Worm (Caenorhabditis elegans) whole organism, L3 larva: ENCODE results near the gene srw-107.

Experiments
- ZK546.5 ChIP-seq: sonication (generic microtip); optimal IDR thresholded peaks from 2 replicates; lab custom pipeline; 2017; ENCODE audit warnings: missing biosample characterization, missing genetic modification characterization
- aly-2 ChIP-seq: fragments of 150-350 bp; optimal IDR thresholded peaks from 2 replicates; lab custom pipeline; 2014; ENCODE audit warnings: missing biosample characterization, missing genetic modification characterization
- ceh-9 ChIP-seq: sonication (generic microtip); optimal IDR thresholded peaks from 2 replicates; lab custom pipeline; 2018; ENCODE audit warnings: missing biosample characterization, missing genetic modification characterization
- egl-27 ChIP-seq: sonication (generic microtip); optimal IDR thresholded peaks from 4 replicates; lab custom pipeline; 2017; ENCODE audit warnings: missing biosample characterization, missing genetic modification reagents, missing genetic modification characterization
- elt-2 ChIP-seq: sonication (generic microtip); optimal IDR thresholded peaks from 2 replicates; lab custom pipeline; 2016; ENCODE audit warnings: missing genetic modification reagents, mild to moderate bottlenecking, missing genetic modification characterization, missing compliant biosample characterization
- eor-1 ChIP-seq, 2 experiments: fragments of 150-350 bp; optimal IDR thresholded peaks; 2 replicates each; lab custom pipeline; 2014 to 2018; ENCODE audit warnings: missing biosample characterization in 2 of 2, missing genetic modification characterization in 2 of 2
- fkh-10 ChIP-seq: sonication (generic microtip); optimal IDR thresholded peaks from 2 replicates; lab custom pipeline; 2017; ENCODE audit warnings: missing biosample characterization, missing genetic modification reagents, missing genetic modification characterization
- fkh-2 ChIP-seq: fragments of 150-350 bp; optimal IDR thresholded peaks from 2 replicates; lab custom pipeline; 2014; ENCODE audit warnings: missing biosample characterization, missing genetic modification reagents, missing genetic modification characterization
- fos-1 ChIP-seq: fragments of 150-350 bp; optimal IDR thresholded peaks from 2 replicates; lab custom pipeline; 2014; ENCODE audit warnings: missing biosample characterization, missing genetic modification characterization
- jun-1 ChIP-seq: fragments of 150-350 bp; optimal IDR thresholded peaks from 2 replicates; lab custom pipeline; 2014; ENCODE audit warnings: missing biosample characterization, missing genetic modification reagents, missing genetic modification characterization
- lin-15B ChIP-seq: fragments of 150-350 bp; optimal IDR thresholded peaks from 2 replicates; lab custom pipeline; 2014; ENCODE audit warnings: missing biosample characterization, missing genetic modification characterization
- mdl-1 ChIP-seq: fragments of 150-350 bp; optimal IDR thresholded peaks from 2 replicates; lab custom pipeline; 2014; ENCODE audit warnings: missing biosample characterization, missing genetic modification characterization
- mml-1 ChIP-seq: fragments of 150-350 bp; sonication (generic microtip); optimal IDR thresholded peaks from 3 replicates; lab custom pipeline; 2014; ENCODE audit warnings: missing biosample characterization, missing genetic modification characterization
- nhr-11 ChIP-seq: fragments of 150-350 bp; optimal IDR thresholded peaks from 2 replicates; lab custom pipeline; 2014; ENCODE audit warnings: missing biosample characterization, missing genetic modification characterization
- nhr-12 ChIP-seq: fragments of 150-350 bp; optimal IDR thresholded peaks from 2 replicates; lab custom pipeline; 2014; ENCODE audit warnings: missing biosample characterization, missing genetic modification characterization
- nhr-23 ChIP-seq: fragments of 150-350 bp; optimal IDR thresholded peaks from 2 replicates; lab custom pipeline; 2014; ENCODE audit warnings: missing biosample characterization, missing genetic modification reagents, missing genetic modification characterization
- nhr-237 ChIP-seq: fragments of 150-350 bp; optimal IDR thresholded peaks from 2 replicates; lab custom pipeline; 2014; ENCODE audit warnings: missing biosample characterization, missing genetic modification characterization
- nhr-25 ChIP-seq: sonication (generic microtip); optimal IDR thresholded peaks from 2 replicates; lab custom pipeline; 2017; ENCODE audit warnings: missing biosample characterization, missing genetic modification characterization
- nhr-43 ChIP-seq: sonication (generic microtip); optimal IDR thresholded peaks from 2 replicates; lab custom pipeline; 2016; ENCODE audit warnings: mild to moderate bottlenecking, missing genetic modification characterization, missing compliant biosample characterization; ENCODE audit not compliant: poor library complexity, severe bottlenecking
- pha-4 ChIP-seq: fragments of 150-350 bp; optimal IDR thresholded peaks from 2 replicates; lab custom pipeline; 2014; ENCODE audit warnings: missing biosample characterization, missing genetic modification reagents, missing genetic modification characterization
- pqm-1 ChIP-seq: fragments of 150-350 bp; optimal IDR thresholded peaks from 2 replicates; lab custom pipeline; 2017; ENCODE audit warnings: missing biosample characterization, missing genetic modification characterization, inconsistent platforms
- snpc-4 ChIP-seq: fragments of 150-350 bp; optimal IDR thresholded peaks from 2 replicates; lab custom pipeline; 2014; ENCODE audit warnings: missing biosample characterization, missing genetic modification characterization
- tbx-2 ChIP-seq: sonication (generic microtip); optimal IDR thresholded peaks from 2 replicates; lab custom pipeline; 2016; ENCODE audit warnings: mild to moderate bottlenecking, missing genetic modification characterization, missing compliant biosample characterization
- zag-1 ChIP-seq: fragments of 150-350 bp; optimal IDR thresholded peaks from 2 replicates; lab custom pipeline; 2014; ENCODE audit warnings: missing biosample characterization, missing genetic modification characterization

srw-107 gene

ce11 chrV:474516-474915 lies 46.9 kb downstream of the srw-107 start, which contains the start of gene nhr-99:
Gene nhr-99, plus strand, starts transcription at chrV:474778.
- TF ChIP-seq pha-4 (tag; lab: Kevin White, UChicago): peak; percentile 38
- no peak for TF ChIP-seq fkh-2 (tag; lab: Kevin White, UChicago)
- peak; percentile 62 for TF ChIP-seq jun-1 (tag; lab: Kevin White, UChicago)
- TF ChIP-seq elt-2: peak; percentile 73
- TF ChIP-seq pqm-1 (tag; lab: Kevin White, UChicago): peak; percentile 85

- TF ChIP-seq tbx-2 (tag; lab: Kevin White, UChicago): no peak
- no peak for TF ChIP-seq eor-1 (tag; optimal IDR thresholded peaks at IDR 0.05; lab: Kevin White, UChicago)
- no peak for TF ChIP-seq zag-1 (tag; lab: Kevin White, UChicago)
- no peak for TF ChIP-seq egl-27 (tag; lab: Kevin White, UChicago)
- no peak for TF ChIP-seq nhr-23 (tag; lab: Kevin White, UChicago)
- no peak for TF ChIP-seq aly-2 (tag; lab: Kevin White, UChicago)
- TF ChIP-seq lin-15B (tag; lab: Kevin White, UChicago): no peak
- TF ChIP-seq mml-1 (tag; lab: Kevin White, UChicago): no peak
- TF ChIP-seq fkh-10 (GFP tag; lab: Kevin White, UChicago): no peak
- TF ChIP-seq ZK546.5 (tag; lab: Kevin White, UChicago): no peak
- no peak for TF ChIP-seq nhr-43 (tag; lab: Kevin White, UChicago)
- TF ChIP-seq nhr-11 (tag; lab: Kevin White, UChicago): no peak
- TF ChIP-seq ceh-9 (tag; lab: Kevin White, UChicago): no peak
- no peak for TF ChIP-seq nhr-25 (tag; lab: Kevin White, UChicago)
- no peak for TF ChIP-seq fos-1
- no peak for TF ChIP-seq mdl-1 (tag; lab: Kevin White, UChicago)
- no peak for TF ChIP-seq snpc-4 (tag; lab: Kevin White, UChicago)
- TF ChIP-seq elt-2: no peak
- no peak for TF ChIP-seq nhr-12 (tag; lab: Kevin White, UChicago)
- no peak for TF ChIP-seq nhr-237
- TF ChIP-seq, all 47 proteins: peak for 0
Observed at ce11 chrV:472589-472988, 48.8 kb downstream of the srw-107 start, which contains the start of gene srt-31. Gene srt-31, plus strand, starts transcription at chrV:472889.
